Worm (Caenorhabditis elegans) whole organism, mixed stage, embryonic: ENCODE measurements around the gene twk-26.

Experiments used
- M03D4.4 ChIP-seq: sonication (generic microtip); optimal IDR thresholded peaks from 2 replicates; lab custom pipeline; 2017; ENCODE audit warnings: mild to moderate bottlenecking, missing genetic modification characterization, missing compliant biosample characterization
- bed-3 ChIP-seq: fragments of 200-800 bp; sonication (Bioruptor generic); optimal IDR thresholded peaks from 3 replicates; lab custom pipeline; 2018; ENCODE audit warnings: mild to moderate bottlenecking, missing genetic modification characterization, moderate library complexity, missing compliant biosample characterization
- blmp-1 ChIP-seq: fragments of 150-350 bp; optimal IDR thresholded peaks from 2 replicates; lab custom pipeline; 2014; ENCODE audit warnings: missing biosample characterization, missing genetic modification characterization
- ceh-43 ChIP-seq: fragments of 200-800 bp; sonication (Bioruptor generic); optimal IDR thresholded peaks from 2 replicates; lab custom pipeline; 2018; ENCODE audit warnings: mild to moderate bottlenecking, missing genetic modification characterization, moderate library complexity, missing compliant biosample characterization
- ceh-83 ChIP-seq: fragments of 200-800 bp; sonication (Bioruptor generic); optimal IDR thresholded peaks from 2 replicates; lab custom pipeline; 2018; ENCODE audit warnings: mild to moderate bottlenecking, missing genetic modification characterization, missing compliant biosample characterization
- ces-1 ChIP-seq: fragments of 150-350 bp; optimal IDR thresholded peaks from 2 replicates; lab custom pipeline; 2014; ENCODE audit warnings: missing biosample characterization, missing genetic modification reagents, missing genetic modification characterization
- cnd-1 ChIP-seq: fragments of 200-800 bp; sonication (Bioruptor generic); optimal IDR thresholded peaks from 2 replicates; lab custom pipeline; 2018; ENCODE audit warnings: mild to moderate bottlenecking, missing genetic modification characterization, missing compliant biosample characterization
- elt-1 ChIP-seq: sonication (generic microtip); optimal IDR thresholded peaks from 2 replicates; lab custom pipeline; 2017; ENCODE audit warnings: missing genetic modification characterization, mild to moderate bottlenecking, missing compliant biosample characterization, antibody characterized with exemption, moderate library complexity, borderline replicate concordance; ENCODE audit not compliant: insufficient read depth
- elt-3 ChIP-seq: fragments of 150-350 bp; optimal IDR thresholded peaks from 2 replicates; lab custom pipeline; 2014; ENCODE audit warnings: missing biosample characterization, missing genetic modification characterization
- flh-1 ChIP-seq: fragments of 200-800 bp; sonication (Bioruptor generic); optimal IDR thresholded peaks from 2 replicates; lab custom pipeline; 2018; ENCODE audit warnings: mild to moderate bottlenecking, missing genetic modification characterization, moderate library complexity, missing compliant biosample characterization
- ham-2 ChIP-seq: fragments of 200-800 bp; sonication (Bioruptor generic); optimal IDR thresholded peaks from 2 replicates; lab custom pipeline; 2018; ENCODE audit warnings: mild to moderate bottlenecking, missing genetic modification characterization, missing compliant biosample characterization
- hlh-1 ChIP-seq: fragments of 150-350 bp; optimal IDR thresholded peaks from 2 replicates; lab custom pipeline; 2014; ENCODE audit warnings: missing biosample characterization, missing genetic modification reagents, missing genetic modification characterization
- lin-32 ChIP-seq: fragments of 200-800 bp; sonication (Bioruptor generic); optimal IDR thresholded peaks from 2 replicates; lab custom pipeline; 2018; ENCODE audit warnings: mild to moderate bottlenecking, missing genetic modification characterization, missing compliant biosample characterization
- lsy-2 ChIP-seq: fragments of 150-350 bp; optimal IDR thresholded peaks from 2 replicates; lab custom pipeline; 2014; ENCODE audit warnings: missing biosample characterization, missing genetic modification characterization
- mab-5 ChIP-seq: fragments of 150-350 bp; optimal IDR thresholded peaks from 2 replicates; lab custom pipeline; 2014; ENCODE audit warnings: missing biosample characterization, missing genetic modification characterization
- mep-1 ChIP-seq: fragments of 150-350 bp; optimal IDR thresholded peaks from 2 replicates; lab custom pipeline; 2017; ENCODE audit warnings: missing biosample characterization, missing genetic modification reagents, missing genetic modification characterization, inconsistent platforms
- mls-2 ChIP-seq: sonication (generic microtip); optimal IDR thresholded peaks from 2 replicates; lab custom pipeline; 2016; ENCODE audit warnings: mild to moderate bottlenecking, missing genetic modification characterization, moderate library complexity, missing compliant biosample characterization
- nhr-12 ChIP-seq: fragments of 150-350 bp; optimal IDR thresholded peaks from 2 replicates; lab custom pipeline; 2014; ENCODE audit warnings: missing biosample characterization, missing genetic modification characterization
- nhr-2 ChIP-seq: fragments of 150-350 bp; optimal IDR thresholded peaks from 2 replicates; lab custom pipeline; 2014; ENCODE audit warnings: missing biosample characterization, missing genetic modification characterization
- nhr-237 ChIP-seq: fragments of 150-350 bp; optimal IDR thresholded peaks from 2 replicates; lab custom pipeline; 2014; ENCODE audit warnings: missing biosample characterization, missing genetic modification characterization
- nhr-76 ChIP-seq: sonication (generic microtip); optimal IDR thresholded peaks from 2 replicates; lab custom pipeline; 2017; ENCODE audit warnings: missing biosample characterization, missing genetic modification characterization
- pha-4 ChIP-seq: fragments of 150-350 bp; optimal IDR thresholded peaks from 2 replicates; lab custom pipeline; 2018; ENCODE audit warnings: missing biosample characterization, missing genetic modification reagents, missing genetic modification characterization
- sem-2 ChIP-seq: fragments of 200-800 bp; sonication (Bioruptor generic); optimal IDR thresholded peaks from 2 replicates; lab custom pipeline; 2018; ENCODE audit warnings: mild to moderate bottlenecking, missing genetic modification characterization, missing compliant biosample characterization
- snpc-4 ChIP-seq: fragments of 150-350 bp; optimal IDR thresholded peaks from 2 replicates; lab custom pipeline; 2014; ENCODE audit warnings: missing biosample characterization, missing genetic modification characterization
- sptf-1 ChIP-seq: sonication (generic microtip); optimal IDR thresholded peaks from 2 replicates; lab custom pipeline; 2017; ENCODE audit warnings: mild to moderate bottlenecking, missing genetic modification characterization, moderate library complexity, missing compliant biosample characterization
- tbx-8 ChIP-seq: fragments of 200-800 bp; sonication (Bioruptor generic); optimal IDR thresholded peaks from 2 replicates; lab custom pipeline; 2018; ENCODE audit warnings: mild to moderate bottlenecking, missing genetic modification characterization, moderate library complexity, missing compliant biosample characterization
- unc-120 ChIP-seq: sonication (generic microtip); optimal IDR thresholded peaks from 2 replicates; lab custom pipeline; 2017; ENCODE audit warnings: missing genetic modification characterization, missing compliant biosample characterization; ENCODE audit not compliant: poor library complexity, severe bottlenecking
- unc-39 ChIP-seq: fragments of 150-350 bp; optimal IDR thresholded peaks from 2 replicates; lab custom pipeline; 2014; ENCODE audit warnings: missing biosample characterization, missing genetic modification characterization
- unc-62 ChIP-seq: fragments of 150-350 bp; optimal IDR thresholded peaks from 2 replicates; lab custom pipeline; 2014; ENCODE audit warnings: missing biosample characterization, missing genetic modification reagents, missing genetic modification characterization
- zip-8 ChIP-seq: fragments of 150-350 bp; optimal IDR thresholded peaks from 2 replicates; lab custom pipeline; 2014; ENCODE audit warnings: missing biosample characterization, missing genetic modification characterization
- ztf-11 ChIP-seq: fragments of 150-350 bp; optimal IDR thresholded peaks from 2 replicates; lab custom pipeline; 2014; ENCODE audit warnings: missing biosample characterization, missing genetic modification characterization

The twk-26 gene

DNA sequence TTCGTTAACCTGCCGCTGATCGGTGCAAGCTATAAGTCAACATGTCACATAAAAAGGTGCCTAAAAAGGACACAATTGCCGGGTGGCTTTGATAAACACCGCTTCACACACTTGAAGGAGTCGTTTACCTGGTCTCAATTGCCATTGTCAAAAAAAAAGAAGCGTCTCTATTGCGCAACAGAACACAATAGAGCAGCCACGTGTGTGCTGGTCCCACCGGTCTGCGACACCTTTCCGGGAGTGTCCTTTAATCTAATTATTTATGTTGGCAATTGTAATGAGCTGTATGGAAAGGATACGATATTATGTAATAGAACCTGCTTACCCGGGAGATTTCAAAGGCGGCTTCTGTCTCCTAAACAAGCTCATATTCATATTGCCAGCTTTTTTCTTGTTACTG is 7.1 kb upstream of the twk-26 start:
- TF ChIP-seq lsy-2 (tag; lab: Kevin White, UChicago) (no peak), zip-8 (tag; lab: Kevin White, UChicago) (peak; percentile 55), nhr-2 (tag; lab: Kevin White, UChicago) (peak; percentile 75)
- TF ChIP-seq, all 35 proteins: peak for 2

- TF ChIP-seq snpc-4 (tag; lab: Kevin White, UChicago) = no peak
- no peak for TF ChIP-seq ztf-11 (tag; lab: Kevin White, UChicago)
- no peak for TF ChIP-seq elt-3 (tag; lab: Kevin White, UChicago)
- TF ChIP-seq nhr-2 (tag; lab: Kevin White, UChicago) = no peak
- TF ChIP-seq blmp-1 = no peak
- TF ChIP-seq ces-1 (GFP tag; lab: Kevin White, UChicago) = no peak
- no peak for TF ChIP-seq unc-120 (tag; lab: Kevin White, UChicago)
- TF ChIP-seq hlh-1 (tag; lab: Kevin White, UChicago) = no peak
- TF ChIP-seq M03D4.4 (tag; lab: Kevin White, UChicago) = no peak
- TF ChIP-seq ham-2 (GFP tag; lab: Kevin White, UChicago) = no peak
- no peak for TF ChIP-seq pha-4 (tag; lab: Kevin White, UChicago)
- no peak for TF ChIP-seq mep-1 (tag; lab: Kevin White, UChicago)
- TF ChIP-seq elt-1 (tag; lab: Kevin White, UChicago) = no peak
- no peak for TF ChIP-seq ceh-83 (GFP tag; lab: Kevin White, UChicago)
- TF ChIP-seq bed-3 = no peak
- no peak for TF ChIP-seq nhr-12
- TF ChIP-seq ceh-43 (GFP tag; lab: Kevin White, UChicago) = no peak
- no peak for TF ChIP-seq zip-8 (tag; lab: Kevin White, UChicago)
Measured at ce11 chrX:3059299-3059698, 4.7 kb upstream of the twk-26 start, which contains the start of gene rsef-1. Gene rsef-1 (minus strand): TSS chrX:3059399.

ce11 chrX:3057656-3058055 is 3.0 kb upstream of the twk-26 start:
- TF ChIP-seq elt-3 (tag; lab: Kevin White, UChicago) (no peak), tbx-8 (GFP tag; lab: Kevin White, UChicago) (no peak), sptf-1 (tag; lab: Kevin White, UChicago) (no peak), mep-1 (tag; lab: Kevin White, UChicago) (no peak), sem-2 (GFP tag; lab: Kevin White, UChicago) (no peak), unc-120 (tag; lab: Kevin White, UChicago) (no peak), hlh-1 (tag; lab: Kevin White, UChicago) (no peak), nhr-76 (tag; lab: Kevin White, UChicago) (no peak), ham-2 (GFP tag; lab: Kevin White, UChicago) (no peak), bed-3 (no peak), nhr-2 (tag; lab: Kevin White, UChicago) (no peak), lin-32 (GFP tag; lab: Kevin White, UChicago) (no peak), unc-62 (GFP tag; lab: Kevin White, UChicago) (no peak), unc-39 (no peak), nhr-12 (no peak), ztf-11 (tag; lab: Kevin White, UChicago) (no peak), mab-5 (no peak), lsy-2 (tag; lab: Kevin White, UChicago) (no peak), elt-1 (tag; lab: Kevin White, UChicago) (no peak)

DNA sequence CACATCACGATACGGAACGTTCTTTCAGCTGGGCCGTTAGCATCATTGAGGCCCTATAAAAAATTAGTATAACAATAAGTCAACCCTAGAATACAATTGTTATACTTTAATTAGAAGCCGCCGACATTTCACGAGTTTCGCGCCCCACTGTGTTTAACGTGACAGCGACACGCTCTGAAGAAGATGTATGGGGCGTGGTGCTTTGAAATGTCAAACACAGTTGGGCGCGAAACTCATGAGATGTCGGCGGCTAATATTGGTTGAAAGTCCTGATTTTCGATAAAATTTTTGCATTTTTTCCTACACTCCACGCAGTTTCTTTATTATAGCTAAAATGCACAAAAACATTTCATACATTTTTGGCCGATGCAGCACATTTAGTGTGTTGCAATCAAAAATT is 1.5 kb upstream of the twk-26 start:
- TF ChIP-seq mls-2 (tag; lab: Kevin White, UChicago) = no peak
- no peak for TF ChIP-seq unc-39
- TF ChIP-seq ceh-83 (GFP tag; lab: Kevin White, UChicago) = no peak
- no peak for TF ChIP-seq cnd-1 (tag; lab: Kevin White, UChicago)
- no peak for TF ChIP-seq elt-1 (tag; lab: Kevin White, UChicago)
- TF ChIP-seq bed-3 = no peak
- no peak for TF ChIP-seq elt-3 (tag; lab: Kevin White, UChicago)
- no peak for TF ChIP-seq mab-5
- no peak for TF ChIP-seq nhr-237 (tag; lab: Kevin White, UChicago)
- no peak for TF ChIP-seq lin-32 (GFP tag; lab: Kevin White, UChicago)
- no peak for TF ChIP-seq snpc-4 (tag; lab: Kevin White, UChicago)
- no peak for TF ChIP-seq pha-4 (tag; lab: Kevin White, UChicago)
- no peak for TF ChIP-seq ceh-43 (GFP tag; lab: Kevin White, UChicago)
- TF ChIP-seq flh-1 (GFP tag; lab: Kevin White, UChicago) = no peak
- TF ChIP-seq ztf-11 (tag; lab: Kevin White, UChicago) = no peak
